Worm (Caenorhabditis elegans) whole organism, early embryonic: ENCODE data around the gene K12H6.10.
"Not testable (repeated sequence)": the region's sequence is repeated elsewhere in the genome, so short reads cannot be mapped to it uniquely, and the experiment has no call there.

Experiments
- ama-1 ChIP-seq: fragments of 150-350 bp; optimal IDR thresholded peaks from 2 replicates; lab custom pipeline; 2014
- ceh-13 ChIP-seq: fragments of 200-800 bp; sonication (Bioruptor generic); optimal IDR thresholded peaks from 2 replicates; lab custom pipeline; 2018; ENCODE audit warnings: mild to moderate bottlenecking, missing genetic modification characterization, missing compliant biosample characterization
- ceh-36 ChIP-seq: sonication (generic microtip); optimal IDR thresholded peaks from 2 replicates; lab custom pipeline; 2016; ENCODE audit warnings: missing genetic modification characterization, inconsistent platforms, missing compliant biosample characterization
- ets-7 ChIP-seq: sonication (generic microtip); optimal IDR thresholded peaks from 2 replicates; lab custom pipeline; 2016; ENCODE audit warnings: missing genotype, missing genetic modification characterization, missing compliant biosample characterization
- hmg-4 ChIP-seq: fragments of 200-800 bp; sonication (Bioruptor generic); optimal IDR thresholded peaks from 2 replicates; lab custom pipeline; 2018; ENCODE audit warnings: mild to moderate bottlenecking, missing genetic modification characterization, missing compliant biosample characterization
- scrt-1 ChIP-seq: fragments of 200-800 bp; sonication (Bioruptor generic); IDR thresholded peaks from 2 replicates; pipeline ENCODE4 v1.3.6; 2022; ENCODE audit warnings: missing genetic modification characterization, missing compliant biosample characterization
- tbx-11 ChIP-seq: fragments of 200-800 bp; sonication (Bioruptor generic); IDR thresholded peaks from 2 replicates; pipeline ENCODE4 v1.3.6; 2022; ENCODE audit warnings: missing genetic modification characterization, missing compliant biosample characterization
- tra-4 ChIP-seq: sonication (generic microtip); optimal IDR thresholded peaks from 2 replicates; lab custom pipeline; 2017; ENCODE audit warnings: missing genetic modification characterization, missing compliant biosample characterization

- TF ChIP-seq tra-4 (tag; lab: Kevin White, UChicago); ama-1 (lab: Kevin White, UChicago); hmg-4 (GFP tag; lab: Kevin White, UChicago); ets-7; ceh-36 (tag; lab: Kevin White, UChicago); scrt-1 (GFP tag; lab: Robert Waterston, UW); ceh-13 (GFP tag; lab: Kevin White, UChicago); tbx-11 (GFP tag; lab: Robert Waterston, UW): not testable (repeated sequence)
These were observed 16.3 kb downstream of the K12H6.10 start, which contains the start of gene Y110A2AL.4 for ce11 chrII:2839004-2839403.
